Comparison of ENCODE assay signal across 5 fruit fly cellular contexts in the genomic region with DNA sequence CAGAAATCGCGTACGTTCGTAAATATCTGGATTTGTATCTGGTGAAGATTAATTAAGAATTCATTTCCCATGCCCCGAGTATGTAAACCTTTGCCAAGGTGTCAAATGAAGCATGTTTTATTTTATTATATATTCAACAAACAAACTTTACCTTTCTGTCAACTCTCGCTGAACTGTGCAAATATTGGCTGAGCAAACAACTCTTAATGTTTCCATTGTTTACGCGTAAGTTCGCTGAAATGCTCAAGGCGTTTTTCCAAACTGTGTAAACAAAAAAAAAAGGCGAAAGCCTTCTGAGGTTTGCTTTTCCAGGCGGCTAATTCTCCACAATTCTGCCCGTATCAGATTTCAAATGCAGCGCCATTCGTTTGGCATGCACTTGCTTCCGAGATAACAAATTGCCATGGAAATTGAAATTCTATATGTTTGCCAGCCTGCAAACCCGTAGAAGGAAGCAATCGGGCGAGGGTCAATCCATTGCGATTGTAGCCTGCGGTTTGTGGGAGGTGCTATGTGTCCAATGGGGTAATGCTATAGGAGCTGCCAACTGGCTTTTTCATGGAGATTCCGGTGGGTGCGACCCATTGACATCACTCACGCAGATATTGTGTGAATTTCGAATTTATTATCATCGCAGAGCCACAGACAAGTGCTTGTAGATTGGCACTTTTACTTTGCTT.
TF ChIP-seq lines count a peak whose summit lies in the region.

No protein-coding gene starts in this region.

TF ChIP-seq in whole organism, adult, 20 proteins besides CTCF, POLR2A, EP300 and RAD21 (continued from another document):
- TF ChIP-seq Clk (GFP tag; optimal IDR thresholded peaks at IDR 0.05; lab: Kevin White, UChicago), result peak; percentile 86
- TF ChIP-seq cnc (optimal IDR thresholded peaks at IDR 0.05; lab: Kevin White, UChicago), result no peak
- TF ChIP-seq CG5204 (GFP tag; optimal IDR thresholded peaks at IDR 0.05; lab: Kevin White, UChicago), result peak; percentile 79
- TF ChIP-seq CG11617 (GFP tag; optimal IDR thresholded peaks at IDR 0.05; lab: Kevin White, UChicago), result peak; percentile 83
TF ChIP-seq in whole organism, adult: peak in this region for 18.

TF ChIP-seq in whole organism, embryonic, 481 proteins besides CTCF, POLR2A, EP300 and RAD21 (continued from another document and continues in another):
- peak; percentile 79 for TF ChIP-seq CG1233 (GFP tag; optimal IDR thresholded peaks at IDR 0.05; lab: Kevin White, UChicago)
- peak; percentile 36; the same call in 1 of the 2 replicates for TF ChIP-seq Taf1 (GFP tag; IDR thresholded peaks at IDR 0.05; lab: Robert Waterston, UW)
- no peak for TF ChIP-seq sr (GFP tag; IDR thresholded peaks at IDR 0.05; lab: Robert Waterston, UW)
- peak; percentile 32 for TF ChIP-seq CG2116 (GFP tag; optimal IDR thresholded peaks at IDR 0.05; lab: Kevin White, UChicago)
- no peak for TF ChIP-seq Hr39 (optimal IDR thresholded peaks at IDR 0.05; lab: Kevin White, UChicago)
- TF ChIP-seq wek (GFP tag; optimal IDR thresholded peaks at IDR 0.05; lab: Kevin White, UChicago), result peak; percentile 65
- no peak for TF ChIP-seq TFAM (GFP tag; optimal IDR thresholded peaks at IDR 0.05; lab: Kevin White, UChicago)
- TF ChIP-seq CG34224 (GFP tag; IDR thresholded peaks at IDR 0.05; lab: Robert Waterston, UW; ENCODE audit: partially characterized antibody), result no peak
- TF ChIP-seq ash1 (GFP tag; optimal IDR thresholded peaks at IDR 0.05; lab: Kevin White, UChicago), result peak; percentile 79
- peak; percentile 30 for TF ChIP-seq CG3407 (GFP tag; optimal IDR thresholded peaks at IDR 0.05; lab: Kevin White, UChicago)
- TF ChIP-seq CG9437 (GFP tag; optimal IDR thresholded peaks at IDR 0.05; lab: Kevin White, UChicago), result no peak
- no peak for TF ChIP-seq slp2 (GFP tag; optimal IDR thresholded peaks at IDR 0.05; lab: Kevin White, UChicago)
- peak; percentile 25 for TF ChIP-seq Hsf (GFP tag; optimal IDR thresholded peaks at IDR 0.05; lab: Kevin White, UChicago)
- 0 out of 3 replicates have a peak, but pooled peaks have one; percentile 36 for TF ChIP-seq zfh1 (GFP tag; IDR thresholded peaks at IDR 0.05; lab: Robert Waterston, UW)
- TF ChIP-seq ham (GFP tag; IDR thresholded peaks at IDR 0.05; lab: Robert Waterston, UW), result no peak
- TF ChIP-seq dysf (GFP tag; IDR thresholded peaks at IDR 0.05; lab: Robert Waterston, UW), result peak; percentile 43; the same call in 1 of the 3 replicates
- no peak for TF ChIP-seq CkIIα-i1 (GFP tag; IDR thresholded peaks at IDR 0.05; lab: Robert Waterston, UW)
- TF ChIP-seq CG3847 (GFP tag; IDR thresholded peaks at IDR 0.05; lab: Robert Waterston, UW), result peak; percentile 47; the same call in 1 of the 2 replicates
- no peak for TF ChIP-seq Atf3 (GFP tag; optimal IDR thresholded peaks at IDR 0.05; lab: Kevin White, UChicago)
- TF ChIP-seq Camta (GFP tag; optimal IDR thresholded peaks at IDR 0.05; lab: Kevin White, UChicago), result peak; percentile 71
- TF ChIP-seq tap (tag; optimal IDR thresholded peaks at IDR 0.05; lab: Kevin White, UChicago), result no peak
- peak; percentile 36; the same call in 1 of the 2 replicates for TF ChIP-seq CG6689 (GFP tag; IDR thresholded peaks at IDR 0.05; lab: Robert Waterston, UW)
- peak; percentile 38; the same call in 1 of the 2 replicates for TF ChIP-seq CG31441 (GFP tag; IDR thresholded peaks at IDR 0.05; lab: Robert Waterston, UW)
- TF ChIP-seq CG43689 (GFP tag; IDR thresholded peaks at IDR 0.05; lab: Robert Waterston, UW), result no peak
- peak; percentile 92 for TF ChIP-seq CG15514 (GFP tag; optimal IDR thresholded peaks at IDR 0.05; lab: Kevin White, UChicago)
- no peak for TF ChIP-seq D (optimal IDR thresholded peaks at IDR 0.05; lab: Kevin White, UChicago)
- peak; percentile 15 for TF ChIP-seq D (GFP tag; optimal IDR thresholded peaks at IDR 0.05; lab: Kevin White, UChicago)
- no peak for TF ChIP-seq CG10462 (GFP tag; optimal IDR thresholded peaks at IDR 0.05; lab: Kevin White, UChicago)
- peak; percentile 95 for TF ChIP-seq CG6813 (GFP tag; optimal IDR thresholded peaks at IDR 0.05; lab: Kevin White, UChicago)

TF ChIP-seq in whole organism, prepupa, 60 proteins besides CTCF, POLR2A, EP300 and RAD21 (continued from another document and continues in another):
- TF ChIP-seq spab (GFP tag; optimal IDR thresholded peaks at IDR 0.05; lab: Kevin White, UChicago), result peak; percentile 81
- no peak for TF ChIP-seq Smox (GFP tag; optimal IDR thresholded peaks at IDR 0.05; lab: Kevin White, UChicago)
- TF ChIP-seq CG9139 (GFP tag; optimal IDR thresholded peaks at IDR 0.05; lab: Kevin White, UChicago), result peak; percentile 87
- peak; percentile 76 for TF ChIP-seq topi (GFP tag; optimal IDR thresholded peaks at IDR 0.05; lab: Kevin White, UChicago)
- peak; percentile 80 for TF ChIP-seq pdm3 (GFP tag; optimal IDR thresholded peaks at IDR 0.05; lab: Kevin White, UChicago)
- peak; percentile 95 for TF ChIP-seq fkh (GFP tag; optimal IDR thresholded peaks at IDR 0.05; lab: Kevin White, UChicago)
- peak; percentile 85 for TF ChIP-seq CG8632 (GFP tag; optimal IDR thresholded peaks at IDR 0.05; lab: Kevin White, UChicago)
- peak; percentile 68 for TF ChIP-seq achi (GFP tag; optimal IDR thresholded peaks at IDR 0.05; lab: Kevin White, UChicago)
- peak; percentile 85 for TF ChIP-seq CG10669 (GFP tag; optimal IDR thresholded peaks at IDR 0.05; lab: Kevin White, UChicago)
- TF ChIP-seq net (GFP tag; optimal IDR thresholded peaks at IDR 0.05; lab: Kevin White, UChicago), result peak; percentile 85
- no peak for TF ChIP-seq CG11294 (GFP tag; IDR thresholded peaks at IDR 0.05; lab: Robert Waterston, UW)
- TF ChIP-seq ss (GFP tag; optimal IDR thresholded peaks at IDR 0.05; lab: Kevin White, UChicago), result peak; percentile 64 to 89
- no peak for TF ChIP-seq Gug (GFP tag; IDR thresholded peaks at IDR 0.05; lab: Robert Waterston, UW)
- peak; percentile 50 for TF ChIP-seq Ets96B (tag; optimal IDR thresholded peaks at IDR 0.05; lab: Kevin White, UChicago)
- TF ChIP-seq cyc (GFP tag; optimal IDR thresholded peaks at IDR 0.05; lab: Kevin White, UChicago), result peak; percentile 51
- peak; percentile 42 for TF ChIP-seq Lpt (GFP tag; optimal IDR thresholded peaks at IDR 0.05; lab: Kevin White, UChicago)
- peak; percentile 74 for TF ChIP-seq Blimp-1 (GFP tag; optimal IDR thresholded peaks at IDR 0.05; lab: Kevin White, UChicago)
- TF ChIP-seq CG11762 (GFP tag; optimal IDR thresholded peaks at IDR 0.05; lab: Kevin White, UChicago; ENCODE audit: insufficient read depth), result peak; percentile 64
- TF ChIP-seq CG8119 (GFP tag; IDR thresholded peaks at IDR 0.05; lab: Robert Waterston, UW), result peak; percentile 43; the same call in 1 of the 3 replicates
- TF ChIP-seq Met (GFP tag; optimal IDR thresholded peaks at IDR 0.05; lab: Kevin White, UChicago), result peak; percentile 86
- peak; percentile 84 for TF ChIP-seq CG6792 (GFP tag; optimal IDR thresholded peaks at IDR 0.05; lab: Kevin White, UChicago)
- TF ChIP-seq Hr39 (GFP tag; optimal IDR thresholded peaks at IDR 0.05; lab: Kevin White, UChicago), result no peak
- TF ChIP-seq CG15336 (GFP tag; IDR thresholded peaks at IDR 0.05; lab: Robert Waterston, UW), result 0 out of 2 replicates have a peak, but pooled peaks have one; percentile 19
- no peak for TF ChIP-seq CG10631 (GFP tag; optimal IDR thresholded peaks at IDR 0.05; lab: Kevin White, UChicago)
- TF ChIP-seq Sox14 (GFP tag; optimal IDR thresholded peaks at IDR 0.05; lab: Kevin White, UChicago), result peak; percentile 50
- peak; percentile 97 for TF ChIP-seq vri (GFP tag; optimal IDR thresholded peaks at IDR 0.05; lab: Kevin White, UChicago)
- TF ChIP-seq CG31627 (GFP tag; optimal IDR thresholded peaks at IDR 0.05; lab: Kevin White, UChicago), result peak; percentile 69
- TF ChIP-seq CG16779 (tag; optimal IDR thresholded peaks at IDR 0.05; lab: Kevin White, UChicago), result peak; percentile 62
- TF ChIP-seq eg (GFP tag; IDR thresholded peaks at IDR 0.05; lab: Robert Waterston, UW), result peak; percentile 49; the same call in 2 of the 3 replicates
- peak; percentile 90 for TF ChIP-seq esn (GFP tag; optimal IDR thresholded peaks at IDR 0.05; lab: Kevin White, UChicago)

TF ChIP-seq in whole organism, pupa, 21 proteins besides CTCF, POLR2A, EP300 and RAD21 (continued from another document):
- peak; percentile 75 for TF ChIP-seq CG8159 (tag; optimal IDR thresholded peaks at IDR 0.05; lab: Kevin White, UChicago)
- peak; percentile 89 for TF ChIP-seq gl (tag; optimal IDR thresholded peaks at IDR 0.05; lab: Kevin White, UChicago)
- peak; percentile 85 for TF ChIP-seq Pif1B (GFP tag; optimal IDR thresholded peaks at IDR 0.05; lab: Kevin White, UChicago)
TF ChIP-seq in whole organism, pupa: peak in this region for 17.

TF ChIP-seq in whole organism, wandering third instar larva, 38 proteins besides CTCF, POLR2A, EP300 and RAD21 (continued from another document):
- no peak for TF ChIP-seq Vsx2 (GFP tag; optimal IDR thresholded peaks at IDR 0.05; lab: Kevin White, UChicago; ENCODE audit: partially characterized antibody)
- TF ChIP-seq dsf (GFP tag; optimal IDR thresholded peaks at IDR 0.05; lab: Kevin White, UChicago; ENCODE audit: borderline replicate concordance), result peak; percentile 97
- no peak for TF ChIP-seq brk (GFP tag; optimal IDR thresholded peaks at IDR 0.05; lab: Kevin White, UChicago)
- TF ChIP-seq lola (GFP tag; optimal IDR thresholded peaks at IDR 0.05; lab: Kevin White, UChicago), result no peak
- TF ChIP-seq GATAd (GFP tag; optimal IDR thresholded peaks at IDR 0.05; lab: Kevin White, UChicago), result peak; percentile 94
- TF ChIP-seq sv (GFP tag; optimal IDR thresholded peaks at IDR 0.05; lab: Kevin White, UChicago), result peak; percentile 60
- TF ChIP-seq Hr78 (GFP tag; optimal IDR thresholded peaks at IDR 0.05; lab: Kevin White, UChicago), result no peak
- TF ChIP-seq fru (GFP tag; optimal IDR thresholded peaks at IDR 0.05; lab: Kevin White, UChicago), result peak; percentile 97
- TF ChIP-seq Jra (GFP tag; optimal IDR thresholded peaks at IDR 0.05; lab: Kevin White, UChicago), result peak; percentile 98
- peak; percentile 86 for TF ChIP-seq woc (GFP tag; optimal IDR thresholded peaks at IDR 0.05; lab: Kevin White, UChicago)
- TF ChIP-seq foxo (GFP tag; optimal IDR thresholded peaks at IDR 0.05; lab: Kevin White, UChicago), result peak; percentile 90 to 97
- no peak for TF ChIP-seq Myc (optimal IDR thresholded peaks at IDR 0.05; lab: Kevin White, UChicago)
- TF ChIP-seq dl (GFP tag; optimal IDR thresholded peaks at IDR 0.05; lab: Kevin White, UChicago; ENCODE audit: insufficient read depth in 1 of 2, partially characterized antibody in 2 of 2), result no peak
- TF ChIP-seq br (GFP tag; optimal IDR thresholded peaks at IDR 0.05; lab: Kevin White, UChicago), result peak; percentile 98
- TF ChIP-seq Dfd (GFP tag; optimal IDR thresholded peaks at IDR 0.05; lab: Kevin White, UChicago), result no peak
- TF ChIP-seq Abd-B (GFP tag; optimal IDR thresholded peaks at IDR 0.05; lab: Kevin White, UChicago), result no peak
- peak; percentile 89 for TF ChIP-seq HLH106 (tag; optimal IDR thresholded peaks at IDR 0.05; lab: Kevin White, UChicago)
- peak; percentile 91 for TF ChIP-seq ey (GFP tag; optimal IDR thresholded peaks at IDR 0.05; lab: Kevin White, UChicago)
- peak; percentile 93 for TF ChIP-seq Mio (GFP tag; optimal IDR thresholded peaks at IDR 0.05; lab: Kevin White, UChicago)
